Fruit fly (Drosophila melanogaster) whole organism, pupa: ENCODE measurements around the gene CG14400.

Experiments used
- CG10348 ChIP-seq: fragments of 200-800 bp; sonication (Bioruptor generic); IDR thresholded peaks from 2 replicates; pipeline ENCODE4 v1.3.6; 2022; ENCODE audit warnings: missing biosample characterization, missing genetic modification characterization
- CG15710 ChIP-seq: fragments of 200-800 bp; sonication (Bioruptor generic); optimal IDR thresholded peaks from 2 replicates; lab custom pipeline; 2018; ENCODE audit warnings: missing biosample characterization, mild to moderate bottlenecking, missing genetic modification characterization, moderate library complexity
- CG34367 ChIP-seq: fragments of 200-800 bp; sonication (Bioruptor generic); optimal IDR thresholded peaks from 2 replicates; lab custom pipeline; 2018; ENCODE audit warnings: missing biosample characterization, mild to moderate bottlenecking, missing genetic modification characterization
- CG8301 ChIP-seq: fragments of 200-800 bp; sonication (Bioruptor generic); optimal IDR thresholded peaks from 2 replicates; lab custom pipeline; 2018; ENCODE audit warnings: missing biosample characterization, mild to moderate bottlenecking, missing genetic modification characterization
- Ets98B ChIP-seq: fragments of 200-800 bp; sonication (Bioruptor generic); IDR thresholded peaks from 2 replicates; pipeline ENCODE4 v1.3.6; 2022; ENCODE audit warnings: missing biosample characterization, missing genetic modification characterization
- Pif1B ChIP-seq: fragments of 200-800 bp; sonication (Bioruptor generic); optimal IDR thresholded peaks from 3 replicates; lab custom pipeline; 2016; ENCODE audit warnings: missing biosample characterization, missing genetic modification characterization
- Snoo ChIP-seq: fragments of 200-800 bp; sonication (Bioruptor generic); optimal IDR thresholded peaks from 3 replicates; lab custom pipeline; 2017; ENCODE audit warnings: missing biosample characterization, mild to moderate bottlenecking, missing genetic modification characterization, inconsistent platforms
- fd96Ca ChIP-seq: fragments of 200-800 bp; sonication (Bioruptor generic); IDR thresholded peaks from 3 replicates; pipeline ENCODE4 v1.3.6; 2022; ENCODE audit warnings: missing biosample characterization, missing genetic modification characterization

DNA sequence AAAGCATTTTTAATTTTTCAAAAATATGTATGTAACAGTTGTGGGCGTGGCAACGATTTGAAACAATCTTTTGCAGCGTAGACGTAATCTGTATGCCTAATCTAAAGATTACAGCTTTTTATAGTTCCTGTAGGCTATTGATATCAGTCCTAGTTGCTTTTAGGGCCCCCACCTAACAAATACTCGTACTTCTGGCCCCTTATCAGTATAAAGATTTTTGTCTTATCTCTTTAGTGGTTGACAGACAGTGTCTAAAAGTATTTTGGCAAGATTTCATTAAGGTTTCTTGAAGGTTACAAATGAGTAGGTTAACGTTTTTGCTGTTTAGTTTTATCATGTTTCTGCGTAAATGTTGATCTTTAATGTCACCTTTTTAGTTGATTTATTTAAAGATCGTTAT lies 29.0 kb downstream of the CG14400 start:
- TF ChIP-seq fd96Ca (GFP tag; lab: Robert Waterston, UW) (no peak), CG15710 (tag; lab: Kevin White, UChicago) (no peak), Ets98B (GFP tag; lab: Robert Waterston, UW) (no peak), CG8301 (tag; lab: Kevin White, UChicago) (no peak), CG10348 (GFP tag; lab: Robert Waterston, UW) (no peak), CG34367 (no peak), Pif1B (GFP tag; lab: Kevin White, UChicago) (no peak), Snoo (tag; lab: Kevin White, UChicago) (no peak)
